Worm (Caenorhabditis elegans): ENCODE measurements around the gene snf-5.

- TF ChIP-seq fos-1 (tag; optimal IDR thresholded peaks at IDR 0.05) (no peak), nhr-28 (tag; optimal IDR thresholded peaks at IDR 0.05) (no peak), ama-1 (optimal IDR thresholded peaks at IDR 0.05) (no peak), jun-1 (tag; optimal IDR thresholded peaks at IDR 0.05) (no peak), elt-1 (tag; optimal IDR thresholded peaks at IDR 0.05) (no peak), ztf-11 (tag; optimal IDR thresholded peaks at IDR 0.05) (no peak), fkh-10 (GFP tag; optimal IDR thresholded peaks at IDR 0.05) (no peak)
Observed at ce11 chrII:12819979-12820378, 45.6 kb downstream of the snf-5 start.

All from whole organism, L3 larva.